Fruit fly (Drosophila melanogaster) whole organism, embryonic: Measurements from ENCODE around the gene CG15196.
A peak's percentile ranks its signal among the peaks of the same experiment; 100 is the strongest.

Source experiments
- ATbp ChIP-seq: fragments of 200-800 bp; sonication (Bioruptor generic); optimal IDR thresholded peaks from 2 replicates; lab custom pipeline; 2017; ENCODE audit warnings: missing biosample characterization, mild to moderate bottlenecking, missing genetic modification characterization, missing genetic modification reagents
- Awh ChIP-seq: fragments of 200-800 bp; sonication (Bioruptor generic); IDR thresholded peaks from 2 replicates; pipeline ENCODE4, ENCODE4 v1.3.6; 2022; ENCODE audit warnings: missing biosample characterization, missing genetic modification characterization
- BEAF-32 ChIP-seq: fragments of 200-800 bp; sonication (Bioruptor generic); optimal IDR thresholded peaks from 3 replicates; lab custom pipeline; 2017; ENCODE audit warnings: missing biosample characterization, missing genetic modification characterization, mild to moderate bottlenecking, moderate library complexity, missing genetic modification reagents
- C15 ChIP-seq: fragments of 200-800 bp; sonication (Bioruptor generic); IDR thresholded peaks from 3 replicates; pipeline ENCODE4 v1.3.6; 2022; ENCODE audit warnings: missing biosample characterization, missing genetic modification characterization
- CG10654 ChIP-seq: fragments of 200-800 bp; sonication (Bioruptor generic); optimal IDR thresholded peaks from 2 replicates; lab custom pipeline; 2016; ENCODE audit warnings: missing biosample characterization, missing genetic modification characterization
- CG10979 ChIP-seq: fragments of 200-800 bp; sonication (Bioruptor generic); optimal IDR thresholded peaks from 2 replicates; lab custom pipeline; 2018; ENCODE audit warnings: missing biosample characterization, mild to moderate bottlenecking, missing genetic modification characterization, moderate library complexity
- CG12071 ChIP-seq: fragments of 200-800 bp; sonication (Bioruptor generic); optimal IDR thresholded peaks from 3 replicates; lab custom pipeline; 2018; ENCODE audit warnings: missing biosample characterization, mild to moderate bottlenecking, missing genetic modification characterization
- CG12219 ChIP-seq: fragments of 200-800 bp; sonication (Bioruptor generic); optimal IDR thresholded peaks from 3 replicates; lab custom pipeline; 2018; ENCODE audit warnings: missing biosample characterization, mild to moderate bottlenecking, missing genetic modification characterization
- CG13424 ChIP-seq: fragments of 200-800 bp; sonication (Bioruptor generic); optimal IDR thresholded peaks from 2 replicates; lab custom pipeline; 2019; ENCODE audit warnings: missing biosample characterization, mild to moderate bottlenecking, missing genetic modification characterization, moderate library complexity
- CG13624 ChIP-seq: fragments of 200-800 bp; sonication (Bioruptor generic); optimal IDR thresholded peaks from 2 replicates; lab custom pipeline; 2016; ENCODE audit warnings: missing biosample characterization, missing genetic modification characterization
- CG18476 ChIP-seq: fragments of 200-800 bp; sonication (Bioruptor generic); optimal IDR thresholded peaks from 2 replicates; lab custom pipeline; 2016; ENCODE audit warnings: missing biosample characterization, mild to moderate bottlenecking, missing genetic modification characterization
- CG2889 ChIP-seq: fragments of 200-800 bp; sonication (Bioruptor generic); IDR thresholded peaks from 3 replicates; pipeline ENCODE4 v1.3.6; 2022; ENCODE audit warnings: missing biosample characterization, missing genetic modification characterization
- CG3163 ChIP-seq: fragments of 200-800 bp; sonication (Bioruptor generic); optimal IDR thresholded peaks from 3 replicates; lab custom pipeline; 2016; ENCODE audit warnings: missing biosample characterization, missing genetic modification characterization
- CG3407 ChIP-seq: fragments of 200-800 bp; sonication (Bioruptor generic); optimal IDR thresholded peaks from 2 replicates; lab custom pipeline; 2018; ENCODE audit warnings: missing biosample characterization, mild to moderate bottlenecking, missing genetic modification characterization
- CG3847 ChIP-seq: fragments of 200-800 bp; sonication (Bioruptor generic); IDR thresholded peaks from 2 replicates; pipeline ENCODE4 v1.3.6; 2022; ENCODE audit warnings: missing biosample characterization, missing genetic modification characterization
- CG4360 ChIP-seq: fragments of 200-800 bp; sonication (Bioruptor generic); IDR thresholded peaks from 2 replicates; pipeline ENCODE4 v1.3.6; 2022; ENCODE audit warnings: missing biosample characterization, missing genetic modification characterization
- CG4404 ChIP-seq: fragments of 200-800 bp; sonication (Bioruptor generic); IDR thresholded peaks from 2 replicates; pipeline ENCODE4 v1.3.6; 2022; ENCODE audit warnings: missing biosample characterization, missing genetic modification characterization
- CG4424 ChIP-seq: fragments of 200-800 bp; sonication (Bioruptor generic); optimal IDR thresholded peaks from 3 replicates; lab custom pipeline; 2016; ENCODE audit warnings: missing biosample characterization, missing genetic modification characterization
- CG6689 ChIP-seq: fragments of 200-800 bp; sonication (Bioruptor generic); IDR thresholded peaks from 2 replicates; pipeline ENCODE4 v1.3.6; 2022; ENCODE audit warnings: missing biosample characterization, missing genetic modification characterization
- CG8290 ChIP-seq, 3 experiments: fragments of 200-800 bp; sonication (Bioruptor generic); optimal IDR thresholded peaks; 2 replicates each; lab custom pipeline; 2016 to 2019; ENCODE audit warnings: missing biosample characterization in 3 of 3, missing genetic modification characterization in 3 of 3, mild to moderate bottlenecking in 2 of 3, moderate library complexity in 1 of 3
- CoRest ChIP-seq: fragments of 200-800 bp; sonication (Bioruptor generic); optimal IDR thresholded peaks from 3 replicates; lab custom pipeline; 2018; ENCODE audit warnings: missing biosample characterization, mild to moderate bottlenecking, missing genetic modification characterization, moderate library complexity
- CrebB ChIP-seq: fragments of 200-800 bp; sonication (Bioruptor generic); optimal IDR thresholded peaks from 3 replicates; lab custom pipeline; 2018; ENCODE audit warnings: missing biosample characterization, mild to moderate bottlenecking, missing genetic modification characterization
- E2f2 ChIP-seq: fragments of 200-800 bp; sonication (Bioruptor generic); IDR thresholded peaks from 2 replicates; pipeline ENCODE4 v1.3.6; 2022; ENCODE audit warnings: missing biosample characterization, missing genetic modification characterization
- Hand ChIP-seq: fragments of 200-800 bp; sonication (Bioruptor generic); optimal IDR thresholded peaks from 2 replicates; lab custom pipeline; 2017; ENCODE audit warnings: mild to moderate bottlenecking, missing biosample characterization, missing genetic modification reagents, missing genetic modification characterization
- Kr ChIP-seq: fragments of 200-800 bp; sonication (Bioruptor generic); optimal IDR thresholded peaks from 2 replicates; lab custom pipeline; 2017; ENCODE audit warnings: missing biosample characterization, mild to moderate bottlenecking, missing genetic modification characterization
- MBD-R2 ChIP-seq: fragments of 200-800 bp; sonication (Bioruptor generic); IDR thresholded peaks from 2 replicates; pipeline ENCODE4 v1.3.6; 2022; ENCODE audit warnings: missing biosample characterization, missing genetic modification characterization
- Mes4 ChIP-seq: fragments of 200-800 bp; sonication (Bioruptor generic); optimal IDR thresholded peaks from 2 replicates; lab custom pipeline; 2016; ENCODE audit warnings: missing biosample characterization, missing genetic modification characterization
- NFAT ChIP-seq: fragments of 200-800 bp; sonication (Bioruptor generic); IDR thresholded peaks from 2 replicates; pipeline ENCODE4 v1.3.6; 2022; ENCODE audit warnings: missing biosample characterization, missing genetic modification characterization
- Ptx1 ChIP-seq: fragments of 200-800 bp; sonication (Bioruptor generic); IDR thresholded peaks from 2 replicates; pipeline ENCODE4 v1.3.6; 2022; ENCODE audit warnings: missing biosample characterization, missing genetic modification characterization
- Rfx ChIP-seq: fragments of 200-800 bp; sonication (Bioruptor generic); IDR thresholded peaks from 2 replicates; pipeline ENCODE4 v1.3.6; 2022; ENCODE audit warnings: missing biosample characterization, missing genetic modification characterization
- Sin3A ChIP-seq: fragments of >200 bp; optimal IDR thresholded peaks from 2 replicates; lab custom pipeline; 2018
- Sox102F ChIP-seq: fragments of 200-800 bp; sonication (Bioruptor generic); optimal IDR thresholded peaks from 2 replicates; lab custom pipeline; 2018; ENCODE audit warnings: missing biosample characterization, mild to moderate bottlenecking, missing genetic modification characterization, moderate library complexity
- Trl ChIP-seq, 3 experiments: fragments of >200 bp in 2 of 3; fragments of 200-800 bp in 1 of 3; sonication (Bioruptor generic) in 1 of 3; optimal IDR thresholded peaks; 2 replicates in 1 of 3; 3 replicates in 2 of 3; lab custom pipeline; 2016 to 2017; ENCODE audit warnings: missing biosample characterization in 1 of 3, missing genetic modification characterization in 1 of 3
- abd-A ChIP-seq: fragments of 200-800 bp; sonication (Bioruptor generic); optimal IDR thresholded peaks from 3 replicates; lab custom pipeline; 2019; ENCODE audit warnings: missing biosample characterization, mild to moderate bottlenecking, missing genetic modification characterization, moderate library complexity
- bbx ChIP-seq: fragments of 200-800 bp; sonication (Bioruptor generic); IDR thresholded peaks from 2 replicates; pipeline ENCODE4 v1.3.6; 2022; ENCODE audit warnings: missing biosample characterization, missing genetic modification characterization; ENCODE audit not compliant: partially characterized antibody
- cas ChIP-seq: fragments of 200-800 bp; sonication (Bioruptor generic); IDR thresholded peaks from 2 replicates; pipeline ENCODE4 v1.3.6; 2022; ENCODE audit warnings: missing biosample characterization, missing genetic modification characterization
- crc ChIP-seq: fragments of 200-800 bp; sonication (Bioruptor generic); optimal IDR thresholded peaks from 2 replicates; lab custom pipeline; 2016; ENCODE audit warnings: missing biosample characterization, missing genetic modification characterization
- dati ChIP-seq: fragments of 200-800 bp; sonication (Bioruptor generic); IDR thresholded peaks from 2 replicates; pipeline ENCODE4 v1.3.6; 2022; ENCODE audit warnings: missing biosample characterization, missing genetic modification characterization
- dysf ChIP-seq: fragments of 200-800 bp; sonication (Bioruptor generic); IDR thresholded peaks from 3 replicates; pipeline ENCODE4 v1.3.6; 2022; ENCODE audit warnings: missing biosample characterization, missing genetic modification characterization
- grn ChIP-seq: fragments of 200-800 bp; sonication (Bioruptor generic); optimal IDR thresholded peaks from 3 replicates; lab custom pipeline; 2017; ENCODE audit warnings: missing biosample characterization, missing genetic modification characterization
- inv ChIP-seq: fragments of 200-800 bp; sonication (Bioruptor generic); IDR thresholded peaks from 2 replicates; pipeline ENCODE4 v1.3.6; 2022; ENCODE audit warnings: missing biosample characterization, missing genetic modification characterization; ENCODE audit not compliant: partially characterized antibody
- kah ChIP-seq: fragments of 200-800 bp; sonication (Bioruptor generic); optimal IDR thresholded peaks from 2 replicates; lab custom pipeline; 2018; ENCODE audit warnings: missing biosample characterization, mild to moderate bottlenecking, missing genetic modification characterization
- nau ChIP-seq: fragments of 200-800 bp; sonication (Bioruptor generic); optimal IDR thresholded peaks from 3 replicates; lab custom pipeline; 2017; ENCODE audit warnings: missing biosample characterization, mild to moderate bottlenecking, missing genetic modification characterization, missing genetic modification reagents
- pho ChIP-seq: fragments of 200-800 bp; sonication (Bioruptor generic); optimal IDR thresholded peaks from 2 replicates; lab custom pipeline; 2016; ENCODE audit warnings: missing biosample characterization, missing genetic modification characterization
- pum ChIP-seq: fragments of 200-800 bp; sonication (Bioruptor generic); optimal IDR thresholded peaks from 2 replicates; lab custom pipeline; 2016; ENCODE audit warnings: missing biosample characterization, missing genetic modification characterization
- sim ChIP-seq: fragments of 200-800 bp; sonication (Bioruptor generic); IDR thresholded peaks from 2 replicates; pipeline ENCODE4 v1.3.6; 2022; ENCODE audit warnings: missing biosample characterization, missing genetic modification characterization
- ttk ChIP-seq: fragments of 200-800 bp; sonication (Bioruptor generic); IDR thresholded peaks from 2 replicates; pipeline ENCODE4 v2.1.2; 2022; ENCODE audit warnings: missing biosample characterization, missing genetic modification characterization
- tup ChIP-seq: fragments of 200-800 bp; sonication (Bioruptor generic); optimal IDR thresholded peaks from 2 replicates; lab custom pipeline; 2016; ENCODE audit warnings: missing biosample characterization, mild to moderate bottlenecking, missing genetic modification characterization, moderate library complexity
- wdn ChIP-seq: fragments of 200-800 bp; sonication (Bioruptor generic); IDR thresholded peaks from 2 replicates; pipeline ENCODE4 v1.3.6; 2022; ENCODE audit warnings: missing biosample characterization, missing genetic modification characterization
- zfh1 ChIP-seq: fragments of 200-800 bp; sonication (Bioruptor generic); IDR thresholded peaks from 3 replicates; pipeline ENCODE4 v1.3.6; 2022; ENCODE audit warnings: missing biosample characterization, missing genetic modification characterization

Gene CG15196

DNA sequence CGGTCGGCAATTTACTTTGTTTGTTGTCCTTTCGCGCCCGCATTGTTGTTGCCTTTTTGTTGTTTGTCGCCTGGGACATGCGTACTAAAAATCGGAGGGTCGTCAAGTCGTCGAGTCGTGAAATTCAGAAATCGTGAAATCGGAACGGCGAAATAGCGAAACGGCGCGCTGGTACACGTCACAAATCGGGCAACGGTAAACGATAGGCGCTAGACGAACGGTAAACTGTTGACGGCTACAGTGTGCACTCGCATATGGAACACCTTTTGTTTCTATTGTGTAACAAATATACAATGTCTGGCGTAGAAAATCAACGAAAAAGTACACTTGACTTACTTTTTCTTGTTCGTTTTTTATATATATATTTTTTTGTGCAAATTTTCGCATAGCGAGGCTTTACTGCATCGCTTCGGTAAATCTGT is 25.7 kb upstream of the CG15196 start (continued):
- TF ChIP-seq sim (GFP tag; lab: Robert Waterston, UW) (no peak), grn (no peak), dysf (GFP tag; lab: Robert Waterston, UW) (peak; percentile 86), CoRest (tag; lab: Kevin White, UChicago) (peak; percentile 61), pho (GFP tag; lab: Kevin White, UChicago) (peak; percentile 56), CG8290 (GFP tag; optimal IDR thresholded peaks at IDR 0.05; lab: Kevin White, UChicago) (no peak), CG8290 (tag; optimal IDR thresholded peaks at IDR 0.05; lab: Kevin White, UChicago) (peak in 1 of 2 experiments; percentile 47), CG3163 (no peak), CG4424 (peak; percentile 41), CG4360 (GFP tag; lab: Robert Waterston, UW) (no peak), crc (GFP tag; lab: Kevin White, UChicago) (peak; percentile 10), E2f2 (GFP tag; lab: Robert Waterston, UW) (peak; percentile 47; the same call in 1 of the 2 replicates), CG18476 (GFP tag; lab: Kevin White, UChicago) (peak; percentile 51), inv (GFP tag; lab: Robert Waterston, UW) (no peak), nau (GFP tag; lab: Kevin White, UChicago) (peak; percentile 27), CG12071 (GFP tag; lab: Kevin White, UChicago) (peak; percentile 54), CrebB (peak; percentile 29), CG4404 (GFP tag; lab: Robert Waterston, UW) (peak; percentile 62), pum (GFP tag; lab: Kevin White, UChicago) (peak; percentile 58), zfh1 (GFP tag; lab: Robert Waterston, UW) (peak; percentile 45; the same call in 1 of the 3 replicates), tup (GFP tag; lab: Kevin White, UChicago) (peak; percentile 43), CG10654 (GFP tag; lab: Kevin White, UChicago) (peak; percentile 32), CG3847 (peak; percentile 72), ATbp (GFP tag; lab: Kevin White, UChicago) (peak; percentile 53), CG12219 (GFP tag; lab: Kevin White, UChicago) (peak; percentile 30), CG13624 (GFP tag; lab: Kevin White, UChicago) (peak; percentile 67), Awh (GFP tag; lab: Robert Waterston, UW) (peak; percentile 49; the same call in 1 of the 2 replicates), abd-A (tag; lab: Kevin White, UChicago) (no peak), NFAT (GFP tag; lab: Robert Waterston, UW) (peak; percentile 71; the same call in 1 of the 2 replicates), Ptx1 (peak; percentile 83), Mes4 (GFP tag; lab: Kevin White, UChicago) (no peak), CG3407 (GFP tag; lab: Kevin White, UChicago) (no peak), BEAF-32 (GFP tag; lab: Kevin White, UChicago) (no peak), CG13424 (tag; lab: Kevin White, UChicago) (peak; percentile 69), Hand (GFP tag; lab: Kevin White, UChicago) (peak; percentile 77), dati (GFP tag; lab: Robert Waterston, UW) (no peak), Sox102F (GFP tag; lab: Kevin White, UChicago) (peak; percentile 60), Rfx (GFP tag; lab: Robert Waterston, UW) (peak; percentile 90), CG10979 (tag; lab: Kevin White, UChicago) (no peak), CG6689 (GFP tag; lab: Robert Waterston, UW) (peak; percentile 66), wdn (GFP tag; lab: Robert Waterston, UW) (peak; percentile 70), Trl (optimal IDR thresholded peaks at IDR 0.05; lab: Kevin White, UChicago) (no peak), Trl (GFP tag; optimal IDR thresholded peaks at IDR 0.05; lab: Kevin White, UChicago) (peak; percentile 55), kah (GFP tag; lab: Kevin White, UChicago) (peak; percentile 2), MBD-R2 (GFP tag; lab: Robert Waterston, UW) (peak; percentile 68; the same call in 1 of the 2 replicates), cas (peak; percentile 56; the same call in 1 of the 2 replicates), Sin3A (lab: Kevin White, UChicago) (no peak), bbx (no peak), C15 (GFP tag; lab: Robert Waterston, UW) (0 out of 3 replicates have a peak, but pooled peaks have one; percentile 49), CG2889 (GFP tag; lab: Robert Waterston, UW) (peak; percentile 65; the same call in 2 of the 3 replicates), Kr (GFP tag; lab: Kevin White, UChicago) (no peak), ttk (GFP tag; lab: Robert Waterston, UW) (peak; percentile 51; the same call in 1 of the 2 replicates)
